Fruit fly (Drosophila melanogaster) Kc167 (cell line): ENCODE results near the gene CG42847.

Source experiments
- insv ChIP-seq: fragments of >200 bp; optimal IDR thresholded peaks from 3 replicates; lab custom pipeline; 2018; ENCODE audit warnings: missing external identifiers
- psq ChIP-seq: fragments of >200 bp; optimal IDR thresholded peaks from 2 replicates; lab custom pipeline; 2017; ENCODE audit warnings: missing external identifiers
- ttk ChIP-seq: sonication (Bioruptor generic); optimal IDR thresholded peaks from 2 replicates; lab custom pipeline; 2017; ENCODE audit warnings: missing external identifiers

- TF ChIP-seq psq (lab: Kevin White, UChicago) (no peak), ttk (lab: Kevin White, UChicago) (no peak), insv (lab: Kevin White, UChicago) (no peak)
Observed at dm6 chr2L:9415053-9415452, 12.6 kb upstream of the CG42847 start, which contains the start of gene Shawl.
